Fruit fly (Drosophila melanogaster) whole organism, prepupa: ENCODE measurements around the gene CG5968.

Source experiments
- Blimp-1 ChIP-seq: fragments of 200-800 bp; sonication (Bioruptor generic); optimal IDR thresholded peaks from 3 replicates; lab custom pipeline; 2017; ENCODE audit warnings: missing biosample characterization, missing genetic modification characterization, mild to moderate bottlenecking, moderate library complexity, missing genetic modification reagents
- CG10631 ChIP-seq: fragments of 200-800 bp; sonication (Bioruptor generic); optimal IDR thresholded peaks from 2 replicates; lab custom pipeline; 2016; ENCODE audit warnings: missing biosample characterization, missing genetic modification characterization
- CG10669 ChIP-seq: fragments of 200-800 bp; sonication (Bioruptor generic); optimal IDR thresholded peaks from 3 replicates; lab custom pipeline; 2018; ENCODE audit warnings: missing biosample characterization, mild to moderate bottlenecking, missing genetic modification characterization, moderate library complexity
- CG11294 ChIP-seq: fragments of 200-800 bp; sonication (Bioruptor generic); IDR thresholded peaks from 2 replicates; pipeline ENCODE4 v1.3.6; 2022; ENCODE audit warnings: missing biosample characterization, missing genetic modification characterization
- CG11762 ChIP-seq: fragments of 200-800 bp; sonication (Bioruptor generic); optimal IDR thresholded peaks from 3 replicates; lab custom pipeline; 2016; ENCODE audit warnings: missing biosample characterization, missing genetic modification characterization; ENCODE audit not compliant: insufficient read depth
- CG11902 ChIP-seq: fragments of 200-800 bp; sonication (Bioruptor generic); optimal IDR thresholded peaks from 3 replicates; lab custom pipeline; 2016; ENCODE audit warnings: missing biosample characterization, missing genetic modification characterization
- CG15336 ChIP-seq: fragments of 200-800 bp; sonication (Bioruptor generic); IDR thresholded peaks from 2 replicates; pipeline ENCODE4 v1.3.6; 2022; ENCODE audit warnings: missing biosample characterization, missing genetic modification characterization
- CG1621 ChIP-seq: fragments of 200-800 bp; sonication (Bioruptor generic); optimal IDR thresholded peaks from 3 replicates; lab custom pipeline; 2018; ENCODE audit warnings: missing biosample characterization, mild to moderate bottlenecking, missing genetic modification characterization
- CG16779 ChIP-seq: fragments of 200-800 bp; sonication (Bioruptor generic); optimal IDR thresholded peaks from 3 replicates; lab custom pipeline; 2017; ENCODE audit warnings: missing biosample characterization, mild to moderate bottlenecking, missing genetic modification characterization
- CG3032 ChIP-seq: fragments of 200-800 bp; optimal IDR thresholded peaks from 2 replicates; lab custom pipeline; 2019; ENCODE audit warnings: missing biosample characterization, mild to moderate bottlenecking, missing genetic modification characterization, moderate library complexity
- CG31627 ChIP-seq: fragments of 200-800 bp; sonication (Bioruptor generic); optimal IDR thresholded peaks from 3 replicates; lab custom pipeline; 2016; ENCODE audit warnings: missing biosample characterization, missing genetic modification characterization
- CG32006 ChIP-seq: fragments of 200-800 bp; sonication (Bioruptor generic); optimal IDR thresholded peaks from 3 replicates; lab custom pipeline; 2017; ENCODE audit warnings: missing biosample characterization, mild to moderate bottlenecking, missing genetic modification characterization
- CG34406 ChIP-seq: fragments of 200-800 bp; sonication (Bioruptor generic); optimal IDR thresholded peaks from 3 replicates; lab custom pipeline; 2016; ENCODE audit warnings: missing biosample characterization, missing genetic modification characterization
- CG3919 ChIP-seq: fragments of 200-800 bp; sonication (Bioruptor generic); optimal IDR thresholded peaks from 3 replicates; lab custom pipeline; 2016; ENCODE audit warnings: missing biosample characterization, missing genetic modification characterization
- CG6163 ChIP-seq: fragments of 200-800 bp; sonication (Bioruptor generic); IDR thresholded peaks from 3 replicates; pipeline ENCODE4 v1.3.6; 2022; ENCODE audit warnings: missing biosample characterization, missing genetic modification characterization
- CG6276 ChIP-seq: fragments of 200-800 bp; sonication (Bioruptor generic); optimal IDR thresholded peaks from 2 replicates; lab custom pipeline; 2017; ENCODE audit warnings: missing biosample characterization, mild to moderate bottlenecking, missing genetic modification characterization
- CG6808 ChIP-seq: fragments of 200-800 bp; sonication (Bioruptor generic); optimal IDR thresholded peaks from 3 replicates; lab custom pipeline; 2017; ENCODE audit warnings: missing biosample characterization, missing genetic modification characterization, mild to moderate bottlenecking, moderate library complexity, missing genetic modification reagents
- CG7368 ChIP-seq: fragments of 200-800 bp; sonication (Bioruptor generic); optimal IDR thresholded peaks from 3 replicates; lab custom pipeline; 2016; ENCODE audit warnings: missing biosample characterization, missing genetic modification characterization
- CG8319 ChIP-seq: fragments of 200-800 bp; sonication (Bioruptor generic); optimal IDR thresholded peaks from 3 replicates; lab custom pipeline; 2016; ENCODE audit warnings: missing biosample characterization, missing genetic modification characterization
- CG8632 ChIP-seq: fragments of 200-800 bp; sonication (Bioruptor generic); optimal IDR thresholded peaks from 3 replicates; lab custom pipeline; 2016; ENCODE audit warnings: missing biosample characterization, missing genetic modification characterization
- Eip75B ChIP-seq: fragments of 200-800 bp; sonication (Bioruptor generic); optimal IDR thresholded peaks from 3 replicates; lab custom pipeline; 2016; ENCODE audit warnings: missing biosample characterization, missing genetic modification characterization
- Eip93F ChIP-seq: fragments of 200-800 bp; sonication (Bioruptor generic); optimal IDR thresholded peaks from 2 replicates; lab custom pipeline; 2016; ENCODE audit warnings: missing biosample characterization, mild to moderate bottlenecking, missing genetic modification characterization
- Ets21C ChIP-seq: fragments of 200-800 bp; sonication (Bioruptor generic); optimal IDR thresholded peaks from 3 replicates; lab custom pipeline; 2016; ENCODE audit warnings: missing biosample characterization, missing genetic modification characterization
- Ets96B ChIP-seq: fragments of 200-800 bp; optimal IDR thresholded peaks from 2 replicates; lab custom pipeline; 2019; ENCODE audit warnings: missing biosample characterization, mild to moderate bottlenecking, missing genetic modification characterization, moderate library complexity
- Gug ChIP-seq: fragments of 200-800 bp; sonication (Bioruptor generic); IDR thresholded peaks from 2 replicates; pipeline ENCODE4 v1.3.6; 2022; ENCODE audit warnings: missing biosample characterization, missing genetic modification characterization
- Hr39 ChIP-seq: fragments of 200-800 bp; sonication (Bioruptor generic); optimal IDR thresholded peaks from 2 replicates; lab custom pipeline; 2016; ENCODE audit warnings: missing biosample characterization, missing genetic modification characterization
- Lpt ChIP-seq: fragments of 200-800 bp; sonication (Bioruptor generic); optimal IDR thresholded peaks from 3 replicates; lab custom pipeline; 2016; ENCODE audit warnings: missing biosample characterization, missing genetic modification characterization
- Met ChIP-seq: fragments of 200-800 bp; sonication (Bioruptor generic); optimal IDR thresholded peaks from 3 replicates; lab custom pipeline; 2016; ENCODE audit warnings: missing biosample characterization, missing genetic modification characterization
- OdsH ChIP-seq: fragments of 200-800 bp; sonication (Bioruptor generic); optimal IDR thresholded peaks from 3 replicates; lab custom pipeline; 2016; ENCODE audit warnings: missing biosample characterization, missing genetic modification characterization
- Smox ChIP-seq: fragments of 200-800 bp; sonication (Bioruptor generic); optimal IDR thresholded peaks from 3 replicates; lab custom pipeline; 2016; ENCODE audit warnings: missing biosample characterization, missing genetic modification characterization
- Sox102F ChIP-seq: fragments of 200-800 bp; sonication (Bioruptor generic); optimal IDR thresholded peaks from 2 replicates; lab custom pipeline; 2016; ENCODE audit warnings: missing biosample characterization, mild to moderate bottlenecking, missing genetic modification characterization
- Sox14 ChIP-seq: fragments of 200-800 bp; sonication (Bioruptor generic); optimal IDR thresholded peaks from 3 replicates; lab custom pipeline; 2016; ENCODE audit warnings: missing biosample characterization, missing genetic modification characterization
- achi ChIP-seq: fragments of 200-800 bp; sonication (Bioruptor generic); optimal IDR thresholded peaks from 3 replicates; lab custom pipeline; 2016; ENCODE audit warnings: missing biosample characterization, missing genetic modification characterization
- acj6 ChIP-seq: fragments of 200-800 bp; sonication (Bioruptor generic); optimal IDR thresholded peaks from 3 replicates; lab custom pipeline; 2016; ENCODE audit warnings: missing biosample characterization, missing genetic modification characterization
- dac ChIP-seq: fragments of 200-800 bp; sonication (Bioruptor generic); optimal IDR thresholded peaks from 2 replicates; lab custom pipeline; 2017; ENCODE audit warnings: missing biosample characterization, mild to moderate bottlenecking, missing genetic modification characterization
- dsx ChIP-seq: fragments of 200-800 bp; optimal IDR thresholded peaks from 3 replicates; lab custom pipeline; 2019; ENCODE audit warnings: missing biosample characterization, mild to moderate bottlenecking, missing genetic modification characterization, moderate library complexity; ENCODE audit not compliant: poor library complexity, severe bottlenecking
- eg ChIP-seq: fragments of 200-800 bp; sonication (Bioruptor generic); IDR thresholded peaks from 3 replicates; pipeline ENCODE4 v1.3.6; 2022; ENCODE audit warnings: missing biosample characterization, missing genetic modification characterization
- esn ChIP-seq: fragments of 200-800 bp; sonication (Bioruptor generic); optimal IDR thresholded peaks from 2 replicates; lab custom pipeline; 2016; ENCODE audit warnings: missing biosample characterization, mild to moderate bottlenecking, missing genetic modification characterization, moderate library complexity
- fd59A ChIP-seq: fragments of 200-800 bp; sonication (Bioruptor generic); optimal IDR thresholded peaks from 2 replicates; lab custom pipeline; 2017; ENCODE audit warnings: missing biosample characterization, mild to moderate bottlenecking, missing genetic modification characterization, missing genetic modification reagents
- fkh ChIP-seq: fragments of 200-800 bp; sonication (Bioruptor generic); optimal IDR thresholded peaks from 3 replicates; lab custom pipeline; 2017; ENCODE audit warnings: missing biosample characterization, mild to moderate bottlenecking, missing genetic modification characterization, moderate library complexity
- lz ChIP-seq: fragments of 200-800 bp; sonication (Bioruptor generic); optimal IDR thresholded peaks from 3 replicates; lab custom pipeline; 2016; ENCODE audit warnings: missing biosample characterization, missing genetic modification characterization
- net ChIP-seq: fragments of 200-800 bp; sonication (Bioruptor generic); optimal IDR thresholded peaks from 3 replicates; lab custom pipeline; 2016; ENCODE audit warnings: missing biosample characterization, missing genetic modification characterization
- salr ChIP-seq, 2 experiments: fragments of 200-800 bp; sonication (Bioruptor generic); optimal IDR thresholded peaks; 3 replicates each; lab custom pipeline; 2016 to 2018; ENCODE audit warnings: missing biosample characterization in 2 of 2, missing genetic modification characterization in 2 of 2, mild to moderate bottlenecking in 1 of 2
- spab ChIP-seq: fragments of 200-800 bp; sonication (Bioruptor generic); optimal IDR thresholded peaks from 2 replicates; lab custom pipeline; 2017; ENCODE audit warnings: missing biosample characterization, mild to moderate bottlenecking, missing genetic modification characterization, missing genetic modification reagents
- ss ChIP-seq, 2 experiments: fragments of 200-800 bp; sonication (Bioruptor generic); optimal IDR thresholded peaks; 2 replicates in 1 of 2; 3 replicates in 1 of 2; lab custom pipeline; 2017 to 2018; ENCODE audit warnings: mild to moderate bottlenecking in 2 of 2, missing biosample characterization in 2 of 2, missing genetic modification characterization in 2 of 2, moderate library complexity in 1 of 2
- svp ChIP-seq: fragments of 200-800 bp; sonication (Bioruptor generic); peaks from one replicate; lab custom pipeline; 2016; ENCODE audit warnings: missing biosample characterization, missing genetic modification characterization
- vri ChIP-seq: fragments of 200-800 bp; sonication (Bioruptor generic); optimal IDR thresholded peaks from 3 replicates; lab custom pipeline; 2016; ENCODE audit warnings: missing biosample characterization, mild to moderate bottlenecking, missing genetic modification characterization

The CG5968 gene

DNA sequence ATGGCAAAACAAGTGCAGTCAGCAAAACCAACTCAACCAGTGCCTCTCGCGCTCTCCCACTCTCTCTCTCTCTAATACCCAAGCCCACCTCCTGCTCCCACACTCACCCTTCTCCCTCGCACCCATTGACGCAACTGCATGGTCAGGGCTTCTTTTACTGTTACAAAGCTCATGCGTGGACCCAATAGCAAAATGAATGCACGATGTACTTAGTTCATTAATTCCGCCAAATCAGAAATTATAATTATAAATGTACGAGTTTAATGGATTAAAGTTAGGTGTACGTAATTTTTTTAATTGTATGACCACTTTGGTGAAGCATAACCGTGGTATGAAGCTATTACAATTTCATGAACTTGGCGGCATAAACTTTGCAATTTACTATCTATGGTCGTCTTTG lies 4.0 kb downstream of the CG5968 start (continued):
- TF ChIP-seq Ets21C (GFP tag; lab: Kevin White, UChicago): peak; percentile 71
- TF ChIP-seq CG6808: peak; percentile 53
- peak; percentile 85 for TF ChIP-seq Eip75B (GFP tag; lab: Kevin White, UChicago)
- TF ChIP-seq salr (GFP tag; optimal IDR thresholded peaks at IDR 0.05; lab: Kevin White, UChicago): peak; percentile 30 to 87
- peak; percentile 31 for TF ChIP-seq CG11902 (GFP tag; lab: Kevin White, UChicago)
- peak; percentile 82 for TF ChIP-seq CG11762 (GFP tag; lab: Kevin White, UChicago)
- TF ChIP-seq svp (GFP tag; lab: Kevin White, UChicago): peak; percentile 91
- peak; percentile 82 for TF ChIP-seq CG10631
- TF ChIP-seq Blimp-1: peak; percentile 52
- TF ChIP-seq CG16779 (tag; lab: Kevin White, UChicago): peak; percentile 79
- TF ChIP-seq CG8319 (GFP tag; lab: Kevin White, UChicago): peak; percentile 6
- TF ChIP-seq CG1621 (tag; lab: Kevin White, UChicago): peak; percentile 33
- peak; percentile 94 for TF ChIP-seq CG6163 (GFP tag; lab: Robert Waterston, UW)
- TF ChIP-seq vri: peak; percentile 71
- peak; percentile 91 for TF ChIP-seq net (GFP tag; lab: Kevin White, UChicago)

dm6 chr2L:16544563-16545066 lies 5.1 kb downstream of the CG5968 start, which contains the start of gene mtgo:
Gene mtgo (plus strand): TSS chr2L:16545016.
- TF ChIP-seq CG3032 (peak; percentile 74), salr (GFP tag; optimal IDR thresholded peaks at IDR 0.05; lab: Kevin White, UChicago) (peak in 1 of 2 experiments; percentile 38), Ets96B (no peak), dsx (no peak), lz (GFP tag; lab: Kevin White, UChicago) (peak; percentile 14), dac (peak; percentile 24), spab (GFP tag; lab: Kevin White, UChicago) (peak; percentile 54), Smox (GFP tag; lab: Kevin White, UChicago) (no peak), CG10669 (peak; percentile 59), CG1621 (tag; lab: Kevin White, UChicago) (no peak), CG10631 (peak; percentile 36), CG7368 (peak; percentile 42), CG31627 (GFP tag; lab: Kevin White, UChicago) (peak; percentile 21), OdsH (GFP tag; lab: Kevin White, UChicago) (peak; percentile 67), Ets21C (GFP tag; lab: Kevin White, UChicago) (no peak), fd59A (no peak), Hr39 (GFP tag; lab: Kevin White, UChicago) (peak; percentile 3), fkh (GFP tag; lab: Kevin White, UChicago) (no peak), CG11762 (GFP tag; lab: Kevin White, UChicago) (peak; percentile 75), CG32006 (GFP tag; lab: Kevin White, UChicago) (peak; percentile 83), CG11902 (GFP tag; lab: Kevin White, UChicago) (no peak), CG16779 (tag; lab: Kevin White, UChicago) (peak; percentile 1), Met (peak; percentile 56), acj6 (GFP tag; lab: Kevin White, UChicago) (peak; percentile 33), eg (peak; percentile 84), Blimp-1 (peak; percentile 32), achi (GFP tag; lab: Kevin White, UChicago) (peak; percentile 42), CG15336 (GFP tag; lab: Robert Waterston, UW) (peak; percentile 79), Sox102F (GFP tag; lab: Kevin White, UChicago) (no peak), CG3919 (GFP tag; lab: Kevin White, UChicago) (peak; percentile 36), CG8319 (GFP tag; lab: Kevin White, UChicago) (peak; percentile 18), Eip93F (GFP tag; lab: Kevin White, UChicago) (no peak), Gug (GFP tag; lab: Robert Waterston, UW) (peak; percentile 78), esn (peak; percentile 45), Sox14 (peak; percentile 46), net (GFP tag; lab: Kevin White, UChicago) (peak; percentile 33), CG11294 (GFP tag; lab: Robert Waterston, UW) (peak; percentile 69), ss (GFP tag; optimal IDR thresholded peaks at IDR 0.05; lab: Kevin White, UChicago) (no peak), CG6276 (GFP tag; lab: Kevin White, UChicago) (peak; percentile 85), CG6163 (GFP tag; lab: Robert Waterston, UW) (peak; percentile 56; the same call in 1 of the 3 replicates), vri (no peak), CG8632 (GFP tag; lab: Kevin White, UChicago) (peak; percentile 28), CG34406 (GFP tag; lab: Kevin White, UChicago) (peak; percentile 25), Lpt (GFP tag; lab: Kevin White, UChicago) (peak; percentile 67)
